Fruit fly (Drosophila melanogaster): Measurements from ENCODE around the gene cu.

cu gene

dm6 chr3R:11226496-11226895 is 29.1 kb downstream of the cu start, which contains the start of gene CG17726:
CG17726 (plus strand) TSS chr3R:11226762.
- TF ChIP-seq CG3919 (GFP tag; optimal IDR thresholded peaks at IDR 0.05) = peak; percentile 97
- TF ChIP-seq CG6792 (GFP tag; optimal IDR thresholded peaks at IDR 0.05) = peak; percentile 97
- peak; percentile 94 for TF ChIP-seq CG9139 (GFP tag; optimal IDR thresholded peaks at IDR 0.05)
- peak; percentile 99 for TF ChIP-seq CG8119 (GFP tag; IDR thresholded peaks at IDR 0.05)
- TF ChIP-seq Eip75B (GFP tag; optimal IDR thresholded peaks at IDR 0.05) = peak; percentile 96
- peak; percentile 89 to 95 for TF ChIP-seq salr (GFP tag; optimal IDR thresholded peaks at IDR 0.05)
- TF ChIP-seq CG34406 (GFP tag; optimal IDR thresholded peaks at IDR 0.05) = peak; percentile 99
- TF ChIP-seq CG11762 (GFP tag; optimal IDR thresholded peaks at IDR 0.05; ENCODE audit: insufficient read depth) = no peak
- peak; percentile 94 for TF ChIP-seq CG7368 (GFP tag; optimal IDR thresholded peaks at IDR 0.05)
- peak; percentile 96 for TF ChIP-seq Gug (GFP tag; IDR thresholded peaks at IDR 0.05)
- peak; percentile 92 for TF ChIP-seq Sox102F (GFP tag; optimal IDR thresholded peaks at IDR 0.05)
- TF ChIP-seq CG6276 (GFP tag; optimal IDR thresholded peaks at IDR 0.05) = no peak
- TF ChIP-seq CG1621 (tag; optimal IDR thresholded peaks at IDR 0.05) = peak; percentile 93
- TF ChIP-seq Ets21C (GFP tag; optimal IDR thresholded peaks at IDR 0.05) = peak; percentile 92
- peak; percentile 90 for TF ChIP-seq fd59A (GFP tag; optimal IDR thresholded peaks at IDR 0.05)
- peak; percentile 96 for TF ChIP-seq Met (GFP tag; optimal IDR thresholded peaks at IDR 0.05)
- peak; percentile 99 for TF ChIP-seq Eip78C (GFP tag)
- TF ChIP-seq dsx (GFP tag; optimal IDR thresholded peaks at IDR 0.05; ENCODE audit: poor library complexity, severe bottlenecking) = peak; percentile 96
- peak; percentile 98 for TF ChIP-seq CG3032 (tag; optimal IDR thresholded peaks at IDR 0.05)
- peak; percentile 97 for TF ChIP-seq topi (GFP tag; optimal IDR thresholded peaks at IDR 0.05)
- no peak for TF ChIP-seq CG8319 (GFP tag; optimal IDR thresholded peaks at IDR 0.05)
- TF ChIP-seq CG6854 (GFP tag; optimal IDR thresholded peaks at IDR 0.05) = peak; percentile 89
- peak; percentile 97 for TF ChIP-seq OdsH (GFP tag; optimal IDR thresholded peaks at IDR 0.05)
- peak; percentile 92 for TF ChIP-seq CG11902 (GFP tag; optimal IDR thresholded peaks at IDR 0.05)
- peak; percentile 97 for TF ChIP-seq pdm3 (GFP tag; optimal IDR thresholded peaks at IDR 0.05)
- no peak for TF ChIP-seq spab (GFP tag; optimal IDR thresholded peaks at IDR 0.05)
- TF ChIP-seq Hr4 (GFP tag; optimal IDR thresholded peaks at IDR 0.05) = no peak
- no peak for TF ChIP-seq fd85E (GFP tag; optimal IDR thresholded peaks at IDR 0.05)
- TF ChIP-seq Sox15 (GFP tag; optimal IDR thresholded peaks at IDR 0.05) = peak; percentile 94
- peak; percentile 99 for TF ChIP-seq CG15336 (GFP tag; IDR thresholded peaks at IDR 0.05)
- TF ChIP-seq CG6163 (GFP tag; IDR thresholded peaks at IDR 0.05) = peak; percentile 99
- TF ChIP-seq Eip93F (GFP tag; optimal IDR thresholded peaks at IDR 0.05) = peak; percentile 76
- TF ChIP-seq CG32006 (GFP tag; optimal IDR thresholded peaks at IDR 0.05) = peak; percentile 94
- peak; percentile 95 for TF ChIP-seq cyc (GFP tag; optimal IDR thresholded peaks at IDR 0.05)
- peak; percentile 97 for TF ChIP-seq lz (GFP tag; optimal IDR thresholded peaks at IDR 0.05)
- TF ChIP-seq eg (GFP tag; IDR thresholded peaks at IDR 0.05) = peak; percentile 99
- peak; percentile 96 for TF ChIP-seq achi (GFP tag; optimal IDR thresholded peaks at IDR 0.05)
- TF ChIP-seq CG11294 (GFP tag; IDR thresholded peaks at IDR 0.05) = peak; percentile 95
- TF ChIP-seq CG31627 (GFP tag; optimal IDR thresholded peaks at IDR 0.05) = peak; percentile 97
- peak; percentile 97 for TF ChIP-seq Sox14 (GFP tag; optimal IDR thresholded peaks at IDR 0.05)
- TF ChIP-seq Lpt (GFP tag; optimal IDR thresholded peaks at IDR 0.05) = peak; percentile 87
- peak; percentile 97 for TF ChIP-seq CG8632 (GFP tag; optimal IDR thresholded peaks at IDR 0.05)
- TF ChIP-seq Hr38 (GFP tag; optimal IDR thresholded peaks at IDR 0.05) = no peak
- peak; percentile 98 for TF ChIP-seq svp (GFP tag)
- peak; percentile 94 for TF ChIP-seq CG10669 (GFP tag; optimal IDR thresholded peaks at IDR 0.05)
- peak; percentile 71 for TF ChIP-seq dac (GFP tag; optimal IDR thresholded peaks at IDR 0.05)
- no peak for TF ChIP-seq CG16779 (tag; optimal IDR thresholded peaks at IDR 0.05)
- peak; percentile 95 for TF ChIP-seq Hr39 (GFP tag; optimal IDR thresholded peaks at IDR 0.05)
- peak; percentile 98 for TF ChIP-seq esn (GFP tag; optimal IDR thresholded peaks at IDR 0.05)
- peak; percentile 80 for TF ChIP-seq Blimp-1 (GFP tag; optimal IDR thresholded peaks at IDR 0.05)
- no peak for TF ChIP-seq fkh (GFP tag; optimal IDR thresholded peaks at IDR 0.05)
- no peak for TF ChIP-seq vri (GFP tag; optimal IDR thresholded peaks at IDR 0.05)
- peak; percentile 89 for TF ChIP-seq CG6808 (GFP tag; optimal IDR thresholded peaks at IDR 0.05)
